Worm (Caenorhabditis elegans): ENCODE measurements around the gene dpy-20.

- TF ChIP-seq unc-62 (GFP tag; optimal IDR thresholded peaks at IDR 0.05) (no peak), tbx-8 (GFP tag; optimal IDR thresholded peaks at IDR 0.05) (no peak), cnd-1 (tag; optimal IDR thresholded peaks at IDR 0.05) (no peak), unc-39 (tag; optimal IDR thresholded peaks at IDR 0.05) (no peak), snpc-4 (tag; optimal IDR thresholded peaks at IDR 0.05) (no peak), ceh-39 (tag; optimal IDR thresholded peaks at IDR 0.05) (no peak)
Measured at ce11 chrIV:11691524-11691923, 9.1 kb downstream of the dpy-20 start.
